Worm (Caenorhabditis elegans): ENCODE data around the gene cutl-19.

DNA sequence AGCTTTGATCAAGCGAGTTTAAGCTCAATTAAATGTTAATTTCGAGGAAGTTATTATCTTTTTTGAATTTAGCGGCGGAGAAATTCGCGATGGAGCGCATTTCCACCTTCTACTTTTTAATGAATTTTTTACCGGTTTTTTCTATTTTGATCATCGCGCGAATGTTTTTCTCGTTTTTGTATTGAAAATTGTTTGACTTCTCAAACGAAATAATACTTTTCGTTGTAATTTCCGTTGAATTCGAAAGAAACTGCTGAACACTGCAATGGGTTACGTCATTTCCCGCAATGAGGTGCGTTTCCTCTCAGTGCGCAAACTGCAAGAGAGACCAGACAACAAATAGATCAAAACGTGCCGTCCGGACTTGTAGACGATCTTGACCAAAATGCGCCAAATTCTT is 36.2 kb downstream of the cutl-19 start:
- no peak for TF ChIP-seq dao-5 (tag; optimal IDR thresholded peaks at IDR 0.05)
- TF ChIP-seq him-1 (tag; optimal IDR thresholded peaks at IDR 0.05), result no peak
